Fruit fly (Drosophila melanogaster): ENCODE measurements around the gene CG17343.
A peak's percentile ranks its signal among the peaks of the same experiment; 100 is the strongest.

Gene CG17343

dm6 chr2L:19023972-19024743 is 40.6 kb upstream of the CG17343 start:
- TF ChIP-seq sv (GFP tag; optimal IDR thresholded peaks at IDR 0.05) (peak; percentile 9), CG9705 (GFP tag; optimal IDR thresholded peaks at IDR 0.05) (peak; percentile 51), OdsH (GFP tag; optimal IDR thresholded peaks at IDR 0.05) (peak; percentile 41), jim (GFP tag; optimal IDR thresholded peaks at IDR 0.05) (no peak), foxo (GFP tag; optimal IDR thresholded peaks at IDR 0.05) (peak in 1 of 2 experiments; percentile 69), h (GFP tag; optimal IDR thresholded peaks at IDR 0.05) (peak; percentile 60), dl (GFP tag; optimal IDR thresholded peaks at IDR 0.05; ENCODE audit: insufficient read depth in 1 of 2, partially characterized antibody in 2 of 2) (no peak), fru (GFP tag; optimal IDR thresholded peaks at IDR 0.05) (peak; percentile 61), Hnf4 (GFP tag; optimal IDR thresholded peaks at IDR 0.05) (no peak), Rel (GFP tag; optimal IDR thresholded peaks at IDR 0.05) (no peak), Rel (tag; optimal IDR thresholded peaks at IDR 0.05) (peak; percentile 5), HLH106 (tag; optimal IDR thresholded peaks at IDR 0.05) (peak; percentile 76), Abd-B (GFP tag; optimal IDR thresholded peaks at IDR 0.05) (no peak), psq (GFP tag; optimal IDR thresholded peaks at IDR 0.05) (peak; percentile 56), dmrt93B (GFP tag; optimal IDR thresholded peaks at IDR 0.05) (peak; percentile 49), Mio (GFP tag; optimal IDR thresholded peaks at IDR 0.05) (no peak), rgr (GFP tag; optimal IDR thresholded peaks at IDR 0.05) (peak; percentile 52), Sp1 (GFP tag; optimal IDR thresholded peaks at IDR 0.05) (peak; percentile 78), br (GFP tag; optimal IDR thresholded peaks at IDR 0.05) (peak; percentile 24), ey (GFP tag; optimal IDR thresholded peaks at IDR 0.05) (peak; percentile 51)

dm6 chr2L:19024744-19025059 is 40.0 kb upstream of the CG17343 start:
- no peak for TF ChIP-seq HLH106 (tag; optimal IDR thresholded peaks at IDR 0.05)
- no peak for TF ChIP-seq Vsx2 (GFP tag; optimal IDR thresholded peaks at IDR 0.05; ENCODE audit: partially characterized antibody)
- TF ChIP-seq ey (GFP tag; optimal IDR thresholded peaks at IDR 0.05) = no peak
- TF ChIP-seq sage (GFP tag; optimal IDR thresholded peaks at IDR 0.05) = no peak
- no peak for TF ChIP-seq br (GFP tag; optimal IDR thresholded peaks at IDR 0.05)
- no peak for TF ChIP-seq dmrt93B (GFP tag; optimal IDR thresholded peaks at IDR 0.05)
- TF ChIP-seq rgr (GFP tag; optimal IDR thresholded peaks at IDR 0.05) = no peak
- TF ChIP-seq Hnf4 (GFP tag; optimal IDR thresholded peaks at IDR 0.05) = no peak
- TF ChIP-seq fru (GFP tag; optimal IDR thresholded peaks at IDR 0.05) = no peak
- no peak for TF ChIP-seq lola (GFP tag; optimal IDR thresholded peaks at IDR 0.05)
- no peak for TF ChIP-seq Dif (GFP tag; optimal IDR thresholded peaks at IDR 0.05; ENCODE audit: partially characterized antibody)
- TF ChIP-seq usp (GFP tag; optimal IDR thresholded peaks at IDR 0.05) = no peak
- TF ChIP-seq Sp1 (GFP tag; optimal IDR thresholded peaks at IDR 0.05) = no peak
- TF ChIP-seq Abd-B (GFP tag; optimal IDR thresholded peaks at IDR 0.05) = no peak
- no peak for TF ChIP-seq OdsH (GFP tag; optimal IDR thresholded peaks at IDR 0.05)
- TF ChIP-seq CrebA (GFP tag; optimal IDR thresholded peaks at IDR 0.05; ENCODE audit: borderline replicate concordance) = no peak
- TF ChIP-seq Myc (optimal IDR thresholded peaks at IDR 0.05) = no peak
- TF ChIP-seq Dfd (GFP tag; optimal IDR thresholded peaks at IDR 0.05) = no peak
- no peak for TF ChIP-seq Hr78 (GFP tag; optimal IDR thresholded peaks at IDR 0.05)

dm6 chr2L:19026491-19027197 is 38.1 kb upstream of the CG17343 start:
- TF ChIP-seq Mio (GFP tag; optimal IDR thresholded peaks at IDR 0.05) (no peak), Hr83 (GFP tag; optimal IDR thresholded peaks at IDR 0.05; ENCODE audit: poor library complexity, severe bottlenecking) (no peak), Dif (GFP tag; optimal IDR thresholded peaks at IDR 0.05; ENCODE audit: partially characterized antibody) (no peak), Rel (GFP tag; optimal IDR thresholded peaks at IDR 0.05) (no peak), Rel (tag; optimal IDR thresholded peaks at IDR 0.05) (no peak), tai (GFP tag; optimal IDR thresholded peaks at IDR 0.05) (no peak), CG32264 (GFP tag; optimal IDR thresholded peaks at IDR 0.05) (no peak), sage (GFP tag; optimal IDR thresholded peaks at IDR 0.05) (no peak), Sp1 (GFP tag; optimal IDR thresholded peaks at IDR 0.05) (peak; percentile 67), h (GFP tag; optimal IDR thresholded peaks at IDR 0.05) (peak; percentile 37), dl (GFP tag; optimal IDR thresholded peaks at IDR 0.05; ENCODE audit: insufficient read depth in 1 of 2, partially characterized antibody in 2 of 2) (no peak), N (GFP tag; optimal IDR thresholded peaks at IDR 0.05) (no peak), CG9705 (GFP tag; optimal IDR thresholded peaks at IDR 0.05) (peak; percentile 33), dmrt93B (GFP tag; optimal IDR thresholded peaks at IDR 0.05) (peak; percentile 26), Dfd (GFP tag; optimal IDR thresholded peaks at IDR 0.05) (no peak), Hnf4 (GFP tag; optimal IDR thresholded peaks at IDR 0.05) (no peak), rgr (GFP tag; optimal IDR thresholded peaks at IDR 0.05) (peak; percentile 13), usp (GFP tag; optimal IDR thresholded peaks at IDR 0.05) (no peak), Abd-B (GFP tag; optimal IDR thresholded peaks at IDR 0.05) (no peak), sv (GFP tag; optimal IDR thresholded peaks at IDR 0.05) (no peak), br (GFP tag; optimal IDR thresholded peaks at IDR 0.05) (peak; percentile 20), woc (GFP tag; optimal IDR thresholded peaks at IDR 0.05) (no peak), Myc (optimal IDR thresholded peaks at IDR 0.05) (no peak), psq (GFP tag; optimal IDR thresholded peaks at IDR 0.05) (peak; percentile 20), fru (GFP tag; optimal IDR thresholded peaks at IDR 0.05) (peak; percentile 48), foxo (GFP tag; optimal IDR thresholded peaks at IDR 0.05) (peak in 1 of 2 experiments; percentile 57), ey (GFP tag; optimal IDR thresholded peaks at IDR 0.05) (peak; percentile 50), Jra (GFP tag; optimal IDR thresholded peaks at IDR 0.05) (no peak), Hr78 (GFP tag; optimal IDR thresholded peaks at IDR 0.05) (no peak), HLH106 (tag; optimal IDR thresholded peaks at IDR 0.05) (peak; percentile 60), CrebA (GFP tag; optimal IDR thresholded peaks at IDR 0.05; ENCODE audit: borderline replicate concordance) (no peak), lola (GFP tag; optimal IDR thresholded peaks at IDR 0.05) (no peak), Vsx2 (GFP tag; optimal IDR thresholded peaks at IDR 0.05; ENCODE audit: partially characterized antibody) (no peak), GATAd (GFP tag; optimal IDR thresholded peaks at IDR 0.05) (no peak), pan (optimal IDR thresholded peaks at IDR 0.05) (no peak), jim (GFP tag; optimal IDR thresholded peaks at IDR 0.05) (no peak), dsf (GFP tag; optimal IDR thresholded peaks at IDR 0.05; ENCODE audit: borderline replicate concordance) (no peak)
